Worm (Caenorhabditis elegans): ENCODE measurements around the gene sri-26.

DNA sequence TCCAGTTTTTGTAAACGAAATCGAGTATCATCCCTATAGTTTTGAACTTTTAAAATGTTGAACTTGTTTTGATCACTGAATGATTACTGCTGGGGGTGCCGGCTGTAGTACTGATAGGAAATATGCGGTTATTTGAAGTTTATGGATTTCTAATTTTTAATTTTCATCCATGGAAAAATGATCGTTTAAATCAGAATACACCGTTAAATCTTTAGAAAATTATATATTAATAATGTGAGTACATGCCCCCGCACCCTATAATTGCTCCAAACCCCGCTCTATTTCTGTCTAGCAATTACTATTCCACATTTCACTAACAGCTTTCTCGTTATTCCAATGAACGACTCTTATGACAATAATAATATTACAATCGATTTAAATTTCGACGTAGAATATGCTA lies 15.5 kb upstream of the sri-26 start, which contains the start of gene Y75B12B.10:
- TF ChIP-seq flt-1 (GFP tag; IDR thresholded peaks at IDR 0.05) (no peak), med-1 (GFP tag; optimal IDR thresholded peaks at IDR 0.05; ENCODE audit: insufficient read depth) (no peak), tab-1 (GFP tag; IDR thresholded peaks at IDR 0.05) (no peak), klf-2 (GFP tag; conservative IDR thresholded peaks at IDR 0.05) (no peak), T22C8.4 (GFP tag; IDR thresholded peaks at IDR 0.05) (no peak), ref-1 (GFP tag; conservative IDR thresholded peaks at IDR 0.05) (no peak), ztf-23 (GFP tag; IDR thresholded peaks at IDR 0.05) (no peak)

All from whole organism, midembryonic.